Worm (Caenorhabditis elegans) whole organism, L2 larva: ENCODE measurements around the gene twk-7.

Experiments
- C34F6.9 ChIP-seq: fragments of 150-350 bp; optimal IDR thresholded peaks from 2 replicates; lab custom pipeline; 2014; ENCODE audit warnings: missing biosample characterization, missing genetic modification characterization
- F13H6.1 ChIP-seq: sonication (generic microtip); optimal IDR thresholded peaks from 2 replicates; lab custom pipeline; 2016; ENCODE audit warnings: missing genetic modification characterization, missing compliant biosample characterization
- R02D3.7 ChIP-seq: fragments of 150-350 bp; optimal IDR thresholded peaks from 2 replicates; lab custom pipeline; 2014; ENCODE audit warnings: missing biosample characterization, missing genetic modification characterization
- ZK546.5 ChIP-seq: sonication (generic microtip); optimal IDR thresholded peaks from 2 replicates; lab custom pipeline; 2017; ENCODE audit warnings: missing biosample characterization, missing genetic modification characterization
- alr-1 ChIP-seq: fragments of 150-350 bp; optimal IDR thresholded peaks from 2 replicates; lab custom pipeline; 2014; ENCODE audit warnings: missing biosample characterization, missing genetic modification characterization
- aly-2 ChIP-seq: fragments of 150-350 bp; optimal IDR thresholded peaks from 2 replicates; lab custom pipeline; 2014; ENCODE audit warnings: missing biosample characterization, missing genetic modification characterization
- blmp-1 ChIP-seq: sonication (generic microtip); optimal IDR thresholded peaks from 2 replicates; lab custom pipeline; 2017; ENCODE audit warnings: missing genetic modification characterization, mild to moderate bottlenecking, missing compliant biosample characterization, antibody characterized with exemption, moderate library complexity; ENCODE audit not compliant: insufficient read depth
- ceh-16 ChIP-seq: fragments of 150-350 bp; optimal IDR thresholded peaks from 2 replicates; lab custom pipeline; 2014; ENCODE audit warnings: missing biosample characterization, missing genetic modification characterization
- ceh-82 ChIP-seq: fragments of 150-350 bp; optimal IDR thresholded peaks from 2 replicates; lab custom pipeline; 2014; ENCODE audit warnings: missing biosample characterization, missing genetic modification characterization
- crh-2 ChIP-seq: sonication (generic microtip); optimal IDR thresholded peaks from 2 replicates; lab custom pipeline; 2017; ENCODE audit warnings: missing biosample characterization, missing genetic modification characterization
- dmd-4 ChIP-seq: sonication (generic microtip); optimal IDR thresholded peaks from 2 replicates; lab custom pipeline; 2017; ENCODE audit warnings: missing biosample characterization, missing genetic modification characterization
- egl-27 ChIP-seq: sonication (generic microtip); optimal IDR thresholded peaks from 3 replicates; lab custom pipeline; 2017; ENCODE audit warnings: missing biosample characterization, missing genetic modification reagents, missing genetic modification characterization
- elt-3 ChIP-seq: sonication (generic microtip); optimal IDR thresholded peaks from 2 replicates; lab custom pipeline; 2017; ENCODE audit warnings: missing biosample characterization, missing genetic modification characterization
- fos-1 ChIP-seq: fragments of 150-350 bp; optimal IDR thresholded peaks from 2 replicates; lab custom pipeline; 2014; ENCODE audit warnings: missing biosample characterization, missing genetic modification characterization
- gmeb-1 ChIP-seq: fragments of 150-350 bp; optimal IDR thresholded peaks from 2 replicates; lab custom pipeline; 2014; ENCODE audit warnings: missing biosample characterization, missing genetic modification characterization
- lin-11 ChIP-seq: fragments of 150-350 bp; sonication (generic microtip); optimal IDR thresholded peaks from 2 replicates; lab custom pipeline; 2014; ENCODE audit warnings: missing biosample characterization, missing genetic modification characterization, inconsistent platforms, mixed read lengths
- lin-13 ChIP-seq: fragments of 150-350 bp; optimal IDR thresholded peaks from 2 replicates; lab custom pipeline; 2014; ENCODE audit warnings: missing biosample characterization, missing genetic modification reagents, missing genetic modification characterization
- lin-39 ChIP-seq: fragments of 150-350 bp; optimal IDR thresholded peaks from 2 replicates; lab custom pipeline; 2014; ENCODE audit warnings: missing biosample characterization, missing genetic modification reagents, missing genetic modification characterization
- lsy-2 ChIP-seq, 2 experiments: fragments of 150-350 bp in 1 of 2; sonication (generic microtip) in 1 of 2; optimal IDR thresholded peaks; 2 replicates each; lab custom pipeline; 2014 to 2017; ENCODE audit warnings: missing biosample characterization in 2 of 2, missing genetic modification characterization in 2 of 2
- mab-5 ChIP-seq: fragments of 150-350 bp; optimal IDR thresholded peaks from 2 replicates; lab custom pipeline; 2014; ENCODE audit warnings: missing biosample characterization, missing genetic modification characterization
- mbf-1 ChIP-seq: sonication (generic microtip); optimal IDR thresholded peaks from 2 replicates; lab custom pipeline; 2017; ENCODE audit warnings: missing biosample characterization, missing genetic modification characterization
- mdl-1 ChIP-seq, 2 experiments: fragments of 150-350 bp in 1 of 2; sonication (generic microtip) in 1 of 2; optimal IDR thresholded peaks; 2 replicates each; lab custom pipeline; 2017; ENCODE audit warnings: missing biosample characterization in 2 of 2, missing genetic modification characterization in 2 of 2
- nhr-10 ChIP-seq: sonication (generic microtip); optimal IDR thresholded peaks from 2 replicates; lab custom pipeline; 2017; ENCODE audit warnings: missing biosample characterization, missing genetic modification characterization
- nhr-11 ChIP-seq: fragments of 150-350 bp; optimal IDR thresholded peaks from 2 replicates; lab custom pipeline; 2014; ENCODE audit warnings: missing biosample characterization, missing genetic modification characterization
- nhr-12 ChIP-seq: fragments of 150-350 bp; optimal IDR thresholded peaks from 2 replicates; lab custom pipeline; 2014; ENCODE audit warnings: missing biosample characterization, missing genetic modification characterization
- nhr-129 ChIP-seq: fragments of 150-350 bp; optimal IDR thresholded peaks from 2 replicates; lab custom pipeline; 2014; ENCODE audit warnings: missing biosample characterization, missing genetic modification characterization
- nhr-21 ChIP-seq: fragments of 150-350 bp; optimal IDR thresholded peaks from 2 replicates; lab custom pipeline; 2014; ENCODE audit warnings: missing biosample characterization, missing genetic modification characterization
- nhr-23 ChIP-seq: fragments of 150-350 bp; optimal IDR thresholded peaks from 2 replicates; lab custom pipeline; 2014; ENCODE audit warnings: missing biosample characterization, missing genetic modification reagents, missing genetic modification characterization
- nhr-237 ChIP-seq: fragments of 150-350 bp; optimal IDR thresholded peaks from 2 replicates; lab custom pipeline; 2014; ENCODE audit warnings: missing biosample characterization, missing genetic modification characterization
- nhr-6 ChIP-seq: fragments of 150-350 bp; optimal IDR thresholded peaks from 2 replicates; lab custom pipeline; 2014; ENCODE audit warnings: missing biosample characterization, missing genetic modification characterization
- nhr-77 ChIP-seq: fragments of 150-350 bp; optimal IDR thresholded peaks from 2 replicates; lab custom pipeline; 2014; ENCODE audit warnings: missing biosample characterization, missing genetic modification characterization
- peb-1 ChIP-seq: fragments of 150-350 bp; optimal IDR thresholded peaks from 2 replicates; lab custom pipeline; 2014; ENCODE audit warnings: missing biosample characterization, missing genetic modification characterization
- sem-4 ChIP-seq: fragments of 150-350 bp; optimal IDR thresholded peaks from 2 replicates; lab custom pipeline; 2014; ENCODE audit warnings: missing biosample characterization, missing genetic modification reagents, missing genetic modification characterization
- skn-1 ChIP-seq: sonication (generic microtip); optimal IDR thresholded peaks from 2 replicates; lab custom pipeline; 2017; ENCODE audit warnings: missing biosample characterization, missing genetic modification characterization
- sma-3 ChIP-seq: sonication (generic microtip); optimal IDR thresholded peaks from 2 replicates; lab custom pipeline; 2016; ENCODE audit warnings: missing genetic modification reagents, missing genetic modification characterization, missing compliant biosample characterization
- sma-9 ChIP-seq, 2 experiments: fragments of 150-350 bp in 1 of 2; sonication (generic microtip) in 1 of 2; optimal IDR thresholded peaks; 2 replicates each; lab custom pipeline; 2014 to 2016; ENCODE audit warnings: missing genetic modification characterization in 2 of 2, mild to moderate bottlenecking in 1 of 2, missing biosample characterization in 1 of 2, missing compliant biosample characterization in 1 of 2, missing genetic modification reagents in 1 of 2, moderate library complexity in 1 of 2
- snpc-4 ChIP-seq: fragments of 150-350 bp; optimal IDR thresholded peaks from 2 replicates; lab custom pipeline; 2014; ENCODE audit warnings: missing biosample characterization, missing genetic modification characterization
- unc-39 ChIP-seq: fragments of 150-350 bp; optimal IDR thresholded peaks from 2 replicates; lab custom pipeline; 2014; ENCODE audit warnings: missing biosample characterization, missing genetic modification characterization
- unc-55 ChIP-seq: fragments of 150-350 bp; sonication (generic microtip); optimal IDR thresholded peaks from 3 replicates; lab custom pipeline; 2014; ENCODE audit warnings: missing biosample characterization, missing genetic modification reagents, missing genetic modification characterization
- unc-62 ChIP-seq: fragments of 150-350 bp; optimal IDR thresholded peaks from 2 replicates; lab custom pipeline; 2014; ENCODE audit warnings: missing biosample characterization, missing genetic modification reagents, missing genetic modification characterization
- zag-1 ChIP-seq: fragments of 150-350 bp; optimal IDR thresholded peaks from 2 replicates; lab custom pipeline; 2014; ENCODE audit warnings: missing biosample characterization, missing genetic modification characterization
- ztf-1 ChIP-seq: fragments of 200-800 bp; sonication (Bioruptor generic); conservative IDR thresholded peaks from 2 replicates; pipeline ENCODE4 v1.3.6; 2022; ENCODE audit warnings: missing genetic modification characterization, missing compliant biosample characterization
- ztf-11 ChIP-seq: sonication (generic microtip); optimal IDR thresholded peaks from 2 replicates; lab custom pipeline; 2017; ENCODE audit warnings: missing biosample characterization, missing genetic modification characterization
- ztf-4 ChIP-seq: fragments of 150-350 bp; optimal IDR thresholded peaks from 2 replicates; lab custom pipeline; 2014; ENCODE audit warnings: missing biosample characterization, missing genetic modification characterization

twk-7 gene

ce11 chrIII:8646021-8646420, 2.5 kb upstream of the twk-7 start:
- TF ChIP-seq sma-9 (GFP tag; optimal IDR thresholded peaks at IDR 0.05; lab: Kevin White, UChicago) (peak; percentile 9), sma-9 (tag; optimal IDR thresholded peaks at IDR 0.05; lab: Kevin White, UChicago) (no peak), lsy-2 (tag; optimal IDR thresholded peaks at IDR 0.05; lab: Kevin White, UChicago) (no peak), lin-39 (tag; lab: Kevin White, UChicago) (no peak), fos-1 (peak; percentile 32), nhr-10 (tag; lab: Kevin White, UChicago) (no peak), peb-1 (tag; lab: Kevin White, UChicago) (no peak), F13H6.1 (tag; lab: Kevin White, UChicago) (no peak)
- TF ChIP-seq, all 48 proteins: peak for 2

- TF ChIP-seq crh-2 (no peak), fos-1 (peak; percentile 16), sma-3 (GFP tag; lab: Kevin White, UChicago) (peak; percentile 44), gmeb-1 (tag; lab: Kevin White, UChicago) (no peak)
Observed at ce11 chrIII:8639188-8639795, 4.2 kb downstream of the twk-7 start, which contains the start of gene fip-1. fip-1 (plus strand) TSS chrIII:8639745.

ce11 chrIII:8636803-8637202, 6.7 kb downstream of the twk-7 start:
- TF ChIP-seq C34F6.9, result peak; percentile 36
- TF ChIP-seq lin-11, result no peak
- TF ChIP-seq peb-1 (tag; lab: Kevin White, UChicago), result no peak
- peak in 1 of 2 experiments; percentile 52 for TF ChIP-seq lsy-2 (tag; optimal IDR thresholded peaks at IDR 0.05; lab: Kevin White, UChicago)
- no peak for TF ChIP-seq F13H6.1 (tag; lab: Kevin White, UChicago)
- no peak for TF ChIP-seq ztf-11 (tag; lab: Kevin White, UChicago)
- peak; percentile 15 for TF ChIP-seq unc-55
- TF ChIP-seq crh-2, result peak; percentile 23
- no peak for TF ChIP-seq ztf-1 (GFP tag; lab: Robert Waterston, UW)
- TF ChIP-seq sem-4 (tag; lab: Kevin White, UChicago), result no peak
- TF ChIP-seq mab-5, result peak; percentile 78
- TF ChIP-seq gmeb-1 (tag; lab: Kevin White, UChicago), result no peak
- no peak for TF ChIP-seq nhr-77 (tag; lab: Kevin White, UChicago)
- TF ChIP-seq nhr-23, result no peak
- TF ChIP-seq nhr-129 (tag; lab: Kevin White, UChicago), result peak; percentile 27
- TF ChIP-seq skn-1, result no peak

DNA sequence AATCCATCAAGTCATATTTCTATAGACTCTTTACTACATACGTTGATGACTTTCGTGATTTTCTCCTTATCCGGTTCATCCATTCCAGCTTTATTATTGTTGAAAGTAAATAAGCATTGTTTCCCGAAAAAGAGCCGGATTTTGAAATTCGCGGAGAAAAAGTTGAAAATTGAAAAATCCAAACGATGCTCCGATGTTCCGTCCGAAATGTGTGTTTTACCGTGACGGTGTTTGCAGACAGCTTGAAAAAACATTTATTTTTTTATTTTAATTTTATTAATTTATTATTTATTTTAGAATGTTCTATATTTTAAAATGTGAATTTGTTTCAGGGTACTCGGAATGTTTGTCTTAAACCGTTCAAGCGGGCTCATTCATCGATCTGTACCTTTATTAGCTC, 12.7 kb downstream of the twk-7 start, which contains the start of gene dnj-10:
TSS of gene dnj-10 (plus strand) at position 333 of the 400 bp plus-strand sequence.
- TF ChIP-seq ztf-11 (tag; lab: Kevin White, UChicago) (no peak), egl-27 (tag; lab: Kevin White, UChicago) (no peak), fos-1 (peak; percentile 17), peb-1 (tag; lab: Kevin White, UChicago) (no peak), nhr-6 (tag; lab: Kevin White, UChicago) (no peak), aly-2 (tag; lab: Kevin White, UChicago) (no peak), nhr-129 (tag; lab: Kevin White, UChicago) (peak; percentile 19), gmeb-1 (tag; lab: Kevin White, UChicago) (peak; percentile 89), nhr-11 (tag; lab: Kevin White, UChicago) (no peak), lin-11 (peak; percentile 23), dmd-4 (no peak), ztf-4 (tag; lab: Kevin White, UChicago) (no peak), unc-55 (peak; percentile 88), ceh-16 (tag; lab: Kevin White, UChicago) (no peak), skn-1 (no peak), lin-13 (GFP tag; lab: Kevin White, UChicago) (peak; percentile 53), mdl-1 (tag; optimal IDR thresholded peaks at IDR 0.05; lab: Kevin White, UChicago) (no peak), unc-62 (GFP tag; lab: Kevin White, UChicago) (no peak), zag-1 (tag; lab: Kevin White, UChicago) (no peak), sma-9 (GFP tag; optimal IDR thresholded peaks at IDR 0.05; lab: Kevin White, UChicago) (peak; percentile 55), sma-9 (tag; optimal IDR thresholded peaks at IDR 0.05; lab: Kevin White, UChicago) (no peak), crh-2 (no peak), lin-39 (tag; lab: Kevin White, UChicago) (no peak), unc-39 (no peak), sem-4 (tag; lab: Kevin White, UChicago) (no peak), lsy-2 (tag; optimal IDR thresholded peaks at IDR 0.05; lab: Kevin White, UChicago) (peak; percentile 55 to 88), F13H6.1 (tag; lab: Kevin White, UChicago) (no peak), snpc-4 (no peak), nhr-77 (tag; lab: Kevin White, UChicago) (no peak), nhr-21 (tag; lab: Kevin White, UChicago) (no peak), elt-3 (tag; lab: Kevin White, UChicago) (no peak), R02D3.7 (tag; lab: Kevin White, UChicago) (no peak), nhr-12 (tag; lab: Kevin White, UChicago) (no peak), ztf-1 (GFP tag; lab: Robert Waterston, UW) (no peak), ceh-82 (tag; lab: Kevin White, UChicago) (no peak), alr-1 (tag; lab: Kevin White, UChicago) (no peak), C34F6.9 (peak; percentile 79), ZK546.5 (no peak), blmp-1 (tag; lab: Kevin White, UChicago) (no peak), sma-3 (GFP tag; lab: Kevin White, UChicago) (peak; percentile 41), nhr-237 (tag; lab: Kevin White, UChicago) (no peak), mbf-1 (tag; lab: Kevin White, UChicago) (no peak)
